Worm (Caenorhabditis elegans) whole organism, late embryonic: ENCODE measurements around the gene eor-2.

Experiments used
- C08G9.2 ChIP-seq: sonication (generic microtip); optimal IDR thresholded peaks from 2 replicates; lab custom pipeline; 2016; ENCODE audit warnings: mild to moderate bottlenecking, missing genetic modification characterization, moderate library complexity, missing compliant biosample characterization
- C38D4.7 ChIP-seq: fragments of 200-800 bp; sonication (Bioruptor generic); optimal IDR thresholded peaks from 2 replicates; lab custom pipeline; 2018; ENCODE audit warnings: mild to moderate bottlenecking, missing genetic modification characterization, moderate library complexity, missing compliant biosample characterization
- K02D7.2 ChIP-seq: sonication (generic microtip); optimal IDR thresholded peaks from 2 replicates; lab custom pipeline; 2017; ENCODE audit warnings: mild to moderate bottlenecking, missing genetic modification characterization, missing compliant biosample characterization
- K09A11.1 ChIP-seq: sonication (generic microtip); optimal IDR thresholded peaks from 2 replicates; lab custom pipeline; 2017; ENCODE audit warnings: antibody characterized with exemption, mild to moderate bottlenecking, missing genetic modification characterization, missing compliant biosample characterization; ENCODE audit not compliant: insufficient read depth
- Y22D7AL.16 ChIP-seq: sonication (generic microtip); optimal IDR thresholded peaks from 2 replicates; lab custom pipeline; 2016; ENCODE audit warnings: missing genetic modification characterization, missing compliant biosample characterization
- ama-1 ChIP-seq: fragments of 150-350 bp; optimal IDR thresholded peaks from 2 replicates; lab custom pipeline; 2014
- ceh-14 ChIP-seq: sonication (generic microtip); optimal IDR thresholded peaks from 2 replicates; lab custom pipeline; 2016; ENCODE audit warnings: missing genotype, missing genetic modification characterization, missing compliant biosample characterization
- ceh-19 ChIP-seq: fragments of 200-800 bp; sonication (Bioruptor generic); optimal IDR thresholded peaks from 2 replicates; lab custom pipeline; 2018; ENCODE audit warnings: mild to moderate bottlenecking, missing genetic modification characterization, missing compliant biosample characterization
- ceh-24 ChIP-seq: sonication (generic microtip); optimal IDR thresholded peaks from 2 replicates; lab custom pipeline; 2016; ENCODE audit warnings: mild to moderate bottlenecking, missing genetic modification characterization, missing compliant biosample characterization
- ceh-30 ChIP-seq: fragments of 150-350 bp; optimal IDR thresholded peaks from 2 replicates; lab custom pipeline; 2014; ENCODE audit warnings: missing biosample characterization, missing genetic modification characterization
- ceh-31 ChIP-seq: sonication (generic microtip); optimal IDR thresholded peaks from 2 replicates; lab custom pipeline; 2016; ENCODE audit warnings: missing genetic modification characterization, missing compliant biosample characterization
- ceh-45 ChIP-seq: fragments of 200-800 bp; sonication (Bioruptor generic); IDR thresholded peaks from 2 replicates; pipeline ENCODE4 v1.3.6; 2022; ENCODE audit warnings: missing genetic modification reagents, missing genetic modification characterization, missing compliant biosample characterization
- ceh-48 ChIP-seq: sonication (generic microtip); optimal IDR thresholded peaks from 2 replicates; lab custom pipeline; 2016; ENCODE audit warnings: missing genetic modification characterization, inconsistent platforms, missing compliant biosample characterization
- ceh-6 ChIP-seq: fragments of 200-800 bp; sonication (Bioruptor generic); optimal IDR thresholded peaks from 2 replicates; lab custom pipeline; 2018; ENCODE audit warnings: mild to moderate bottlenecking, missing genetic modification characterization, missing compliant biosample characterization
- dmd-4 ChIP-seq: sonication (generic microtip); optimal IDR thresholded peaks from 2 replicates; lab custom pipeline; 2016; ENCODE audit warnings: borderline replicate concordance, missing genetic modification characterization, missing compliant biosample characterization
- eyg-1 ChIP-seq: sonication (generic microtip); optimal IDR thresholded peaks from 2 replicates; lab custom pipeline; 2016; ENCODE audit warnings: missing genotype, missing genetic modification characterization, missing compliant biosample characterization
- fax-1 ChIP-seq: sonication (generic microtip); optimal IDR thresholded peaks from 2 replicates; lab custom pipeline; 2016; ENCODE audit warnings: missing genotype, missing genetic modification characterization, missing compliant biosample characterization
- fkh-6 ChIP-seq: sonication (generic microtip); optimal IDR thresholded peaks from 2 replicates; lab custom pipeline; 2016; ENCODE audit warnings: missing genetic modification characterization, missing compliant biosample characterization
- hlh-13 ChIP-seq: fragments of 200-800 bp; sonication (Bioruptor generic); optimal IDR thresholded peaks from 2 replicates; lab custom pipeline; 2018; ENCODE audit warnings: mild to moderate bottlenecking, missing genetic modification characterization, missing compliant biosample characterization
- hlh-15 ChIP-seq: sonication (generic microtip); optimal IDR thresholded peaks from 2 replicates; lab custom pipeline; 2016; ENCODE audit warnings: missing genetic modification characterization, missing compliant biosample characterization
- hlh-30 ChIP-seq: sonication (generic microtip); optimal IDR thresholded peaks from 2 replicates; lab custom pipeline; 2017; ENCODE audit warnings: antibody characterized with exemption, missing genetic modification characterization, missing compliant biosample characterization; ENCODE audit not compliant: insufficient read depth
- lim-6 ChIP-seq: sonication (generic microtip); optimal IDR thresholded peaks from 2 replicates; lab custom pipeline; 2016; ENCODE audit warnings: missing genetic modification characterization, missing compliant biosample characterization
- madf-2 ChIP-seq: sonication (generic microtip); optimal IDR thresholded peaks from 2 replicates; lab custom pipeline; 2017; ENCODE audit warnings: missing genetic modification characterization, missing compliant biosample characterization
- mec-3 ChIP-seq: sonication (generic microtip); optimal IDR thresholded peaks from 2 replicates; lab custom pipeline; 2016; ENCODE audit warnings: borderline replicate concordance, missing genetic modification characterization, missing compliant biosample characterization
- nfya-1 ChIP-seq: sonication (generic microtip); optimal IDR thresholded peaks from 2 replicates; lab custom pipeline; 2017; ENCODE audit warnings: missing genetic modification characterization, mild to moderate bottlenecking, missing compliant biosample characterization, antibody characterized with exemption, moderate library complexity
- pag-3 ChIP-seq: sonication (generic microtip); optimal IDR thresholded peaks from 2 replicates; lab custom pipeline; 2016; ENCODE audit warnings: missing compliant biosample characterization, missing genetic modification characterization, borderline replicate concordance
- pat-9 ChIP-seq: fragments of 200-800 bp; sonication (Bioruptor generic); optimal IDR thresholded peaks from 2 replicates; lab custom pipeline; 2018; ENCODE audit warnings: mild to moderate bottlenecking, missing genetic modification characterization, moderate library complexity, missing compliant biosample characterization
- pax-1 ChIP-seq: fragments of 150-350 bp; optimal IDR thresholded peaks from 2 replicates; lab custom pipeline; 2014; ENCODE audit warnings: missing biosample characterization, missing genetic modification characterization
- pha-4 ChIP-seq: fragments of 150-350 bp; optimal IDR thresholded peaks from 2 replicates; lab custom pipeline; 2018; ENCODE audit warnings: missing biosample characterization, missing genetic modification reagents, missing genetic modification characterization
- pros-1 ChIP-seq: fragments of 150-350 bp; optimal IDR thresholded peaks from 2 replicates; lab custom pipeline; 2014; ENCODE audit warnings: missing biosample characterization, missing genetic modification reagents, missing genetic modification characterization
- ref-2 ChIP-seq: sonication (generic microtip); optimal IDR thresholded peaks from 2 replicates; lab custom pipeline; 2016; ENCODE audit warnings: missing genetic modification characterization, missing compliant biosample characterization
- rnt-1 ChIP-seq: sonication (generic microtip); optimal IDR thresholded peaks from 2 replicates; lab custom pipeline; 2016; ENCODE audit warnings: missing genetic modification characterization, missing compliant biosample characterization
- sox-4 ChIP-seq: sonication (generic microtip); optimal IDR thresholded peaks from 2 replicates; lab custom pipeline; 2017; ENCODE audit warnings: mild to moderate bottlenecking, missing genetic modification characterization, inconsistent platforms, missing compliant biosample characterization
- unc-42 ChIP-seq: sonication (generic microtip); optimal IDR thresholded peaks from 2 replicates; lab custom pipeline; 2016; ENCODE audit warnings: missing genotype, missing genetic modification characterization, missing compliant biosample characterization
- unc-55 ChIP-seq: sonication (generic microtip); optimal IDR thresholded peaks from 2 replicates; lab custom pipeline; 2017; ENCODE audit warnings: missing biosample characterization, missing genetic modification reagents, missing genetic modification characterization
- zip-5 ChIP-seq: sonication (generic microtip); optimal IDR thresholded peaks from 2 replicates; lab custom pipeline; 2016; ENCODE audit warnings: missing genetic modification characterization, missing compliant biosample characterization
- ztf-16 ChIP-seq: sonication (generic microtip); optimal IDR thresholded peaks from 2 replicates; lab custom pipeline; 2017; ENCODE audit warnings: missing genetic modification characterization, missing compliant biosample characterization

eor-2 gene

ce11 chrX:14621207-14621606 is 18.4 kb downstream of the eor-2 start:
- no peak for TF ChIP-seq pax-1
- TF ChIP-seq ceh-24 (tag; lab: Kevin White, UChicago), result no peak
- TF ChIP-seq C08G9.2 (tag; lab: Kevin White, UChicago), result no peak
- no peak for TF ChIP-seq ceh-6 (GFP tag; lab: Kevin White, UChicago)
- no peak for TF ChIP-seq ama-1 (lab: Kevin White, UChicago)
- TF ChIP-seq lim-6 (tag; lab: Kevin White, UChicago), result no peak
- no peak for TF ChIP-seq ceh-19 (GFP tag; lab: Kevin White, UChicago)
- no peak for TF ChIP-seq sox-4 (tag; lab: Kevin White, UChicago)
- TF ChIP-seq zip-5, result no peak
- TF ChIP-seq Y22D7AL.16 (tag; lab: Kevin White, UChicago), result no peak
- TF ChIP-seq pag-3 (tag; lab: Kevin White, UChicago), result no peak
- no peak for TF ChIP-seq mec-3 (tag; lab: Kevin White, UChicago)
- no peak for TF ChIP-seq eyg-1 (tag; lab: Kevin White, UChicago)
- no peak for TF ChIP-seq hlh-13 (GFP tag; lab: Kevin White, UChicago)
- TF ChIP-seq K09A11.1 (tag; lab: Kevin White, UChicago), result no peak

ce11 chrX:14628816-14629215 is 26.0 kb downstream of the eor-2 start, which contains the start of gene F54E4.2:
Gene F54E4.2 (minus strand): TSS chrX:14628916.
- TF ChIP-seq K02D7.2 (no peak), ztf-16 (tag; lab: Kevin White, UChicago) (no peak), ceh-14 (tag; lab: Kevin White, UChicago) (no peak), ama-1 (lab: Kevin White, UChicago) (no peak), hlh-30 (tag; lab: Kevin White, UChicago) (no peak), lim-6 (tag; lab: Kevin White, UChicago) (no peak), ceh-48 (no peak), fax-1 (tag; lab: Kevin White, UChicago) (no peak)

- TF ChIP-seq unc-42 (tag; lab: Kevin White, UChicago) (peak; percentile 47), ref-2 (tag; lab: Kevin White, UChicago) (no peak), hlh-15 (tag; lab: Kevin White, UChicago) (no peak), ceh-19 (GFP tag; lab: Kevin White, UChicago) (no peak), fkh-6 (tag; lab: Kevin White, UChicago) (no peak)
Observed at ce11 chrX:14633679-14634078, 30.9 kb downstream of the eor-2 start.

ce11 chrX:14636157-14636556 is 33.3 kb downstream of the eor-2 start, which contains the start of gene F54E4.3:
Gene F54E4.3 (minus strand): TSS chrX:14636421.
- TF ChIP-seq ref-2 (tag; lab: Kevin White, UChicago), result no peak
- no peak for TF ChIP-seq ceh-19 (GFP tag; lab: Kevin White, UChicago)
- TF ChIP-seq hlh-13 (GFP tag; lab: Kevin White, UChicago), result no peak

- TF ChIP-seq ceh-24 (tag; lab: Kevin White, UChicago), result no peak
- TF ChIP-seq ceh-19 (GFP tag; lab: Kevin White, UChicago), result peak; percentile 46
- no peak for TF ChIP-seq pha-4 (tag; lab: Kevin White, UChicago)
- TF ChIP-seq dmd-4 (tag; lab: Kevin White, UChicago), result no peak
- peak; percentile 25 for TF ChIP-seq pros-1 (tag; lab: Kevin White, UChicago)
- TF ChIP-seq C38D4.7, result peak; percentile 3
- peak; percentile 98 for TF ChIP-seq unc-42 (tag; lab: Kevin White, UChicago)
- TF ChIP-seq nfya-1 (tag; lab: Kevin White, UChicago), result peak; percentile 19
- no peak for TF ChIP-seq ceh-45 (GFP tag; lab: Robert Waterston, UW)
- no peak for TF ChIP-seq K09A11.1 (tag; lab: Kevin White, UChicago)
- TF ChIP-seq pat-9 (tag; lab: Kevin White, UChicago), result no peak
- TF ChIP-seq unc-55 (GFP tag; lab: Kevin White, UChicago), result peak; percentile 60
- TF ChIP-seq ceh-14 (tag; lab: Kevin White, UChicago), result no peak
- peak; percentile 9 for TF ChIP-seq ceh-6 (GFP tag; lab: Kevin White, UChicago)
- TF ChIP-seq ceh-31 (tag; lab: Kevin White, UChicago), result peak; percentile 44
- no peak for TF ChIP-seq hlh-30 (tag; lab: Kevin White, UChicago)
- TF ChIP-seq ceh-30 (tag; lab: Kevin White, UChicago), result no peak
- TF ChIP-seq madf-2 (tag; lab: Kevin White, UChicago), result peak; percentile 1
- TF ChIP-seq rnt-1 (tag; lab: Kevin White, UChicago), result no peak
- no peak for TF ChIP-seq fax-1 (tag; lab: Kevin White, UChicago)
Observed at ce11 chrX:14636712-14637111, 33.9 kb downstream of the eor-2 start.
